Worm (Caenorhabditis elegans) whole organism, L4/young adult: ENCODE results near the gene nspg-14.

Experiments used
- W03F9.2 ChIP-seq: fragments of 150-350 bp; optimal IDR thresholded peaks from 2 replicates; lab custom pipeline; 2014; ENCODE audit warnings: missing biosample characterization, missing genetic modification characterization
- him-1 ChIP-seq: sonication (generic microtip); optimal IDR thresholded peaks from 2 replicates; lab custom pipeline; 2016; ENCODE audit warnings: missing genotype, missing genetic modification reagents, missing genetic modification characterization, missing compliant biosample characterization

ce11 chrX:5252798-5253197 is at the start of gene nspg-14:
- TF ChIP-seq W03F9.2 (no peak), him-1 (no peak)
